Fruit fly (Drosophila melanogaster) whole organism, embryonic: ENCODE data around the gene CG10116.
A peak's percentile ranks its signal among the peaks of the same experiment; 100 is the strongest.

Experiments
- ATbp ChIP-seq: fragments of 200-800 bp; sonication (Bioruptor generic); optimal IDR thresholded peaks from 2 replicates; lab custom pipeline; 2017; ENCODE audit warnings: missing biosample characterization, mild to moderate bottlenecking, missing genetic modification characterization, missing genetic modification reagents
- Abd-B ChIP-seq: fragments of 200-800 bp; sonication (Bioruptor generic); optimal IDR thresholded peaks from 2 replicates; lab custom pipeline; 2018; ENCODE audit warnings: missing biosample characterization, mild to moderate bottlenecking, missing genetic modification characterization, moderate library complexity
- CG10565 ChIP-seq: fragments of 200-800 bp; sonication (Bioruptor generic); optimal IDR thresholded peaks from 3 replicates; lab custom pipeline; 2016; ENCODE audit warnings: missing biosample characterization, mild to moderate bottlenecking, missing genetic modification characterization
- CG10654 ChIP-seq: fragments of 200-800 bp; sonication (Bioruptor generic); optimal IDR thresholded peaks from 2 replicates; lab custom pipeline; 2016; ENCODE audit warnings: missing biosample characterization, missing genetic modification characterization
- CG11695 ChIP-seq: fragments of 200-800 bp; sonication (Bioruptor generic); IDR thresholded peaks from 3 replicates; pipeline ENCODE4 v1.3.6; 2022; ENCODE audit warnings: missing biosample characterization, missing genetic modification characterization
- CG12219 ChIP-seq: fragments of 200-800 bp; sonication (Bioruptor generic); optimal IDR thresholded peaks from 3 replicates; lab custom pipeline; 2018; ENCODE audit warnings: missing biosample characterization, mild to moderate bottlenecking, missing genetic modification characterization
- CG12744 ChIP-seq: fragments of 200-800 bp; sonication (Bioruptor generic); optimal IDR thresholded peaks from 2 replicates; lab custom pipeline; 2016; ENCODE audit warnings: missing biosample characterization, missing genetic modification characterization
- CG14441 ChIP-seq: fragments of 200-800 bp; sonication (Bioruptor generic); IDR thresholded peaks from 2 replicates; pipeline ENCODE4 v1.3.6; 2022; ENCODE audit warnings: missing biosample characterization, missing genetic modification characterization
- CG14667 ChIP-seq: fragments of 200-800 bp; sonication (Bioruptor generic); IDR thresholded peaks from 2 replicates; pipeline ENCODE4 v1.3.6; 2022; ENCODE audit warnings: missing biosample characterization, missing genetic modification characterization
- CG15696 ChIP-seq: fragments of 200-800 bp; sonication (Bioruptor generic); optimal IDR thresholded peaks from 2 replicates; lab custom pipeline; 2019; ENCODE audit warnings: missing biosample characterization, mild to moderate bottlenecking, missing genetic modification characterization, moderate library complexity
- CG16815 ChIP-seq: fragments of 200-800 bp; sonication (Bioruptor generic); optimal IDR thresholded peaks from 3 replicates; lab custom pipeline; 2017; ENCODE audit warnings: missing biosample characterization, mild to moderate bottlenecking, missing genetic modification characterization
- CG17186 ChIP-seq: fragments of 200-800 bp; sonication (Bioruptor generic); optimal IDR thresholded peaks from 3 replicates; lab custom pipeline; 2017; ENCODE audit warnings: missing biosample characterization, missing genetic modification reagents, missing genetic modification characterization
- CG17361 ChIP-seq: fragments of 200-800 bp; sonication (Bioruptor generic); IDR thresholded peaks from 3 replicates; pipeline ENCODE4 v1.3.6; 2022; ENCODE audit warnings: missing biosample characterization, missing genetic modification characterization
- CG17568 ChIP-seq: fragments of 200-800 bp; sonication (Bioruptor generic); optimal IDR thresholded peaks from 2 replicates; lab custom pipeline; 2018; ENCODE audit warnings: missing biosample characterization, mild to moderate bottlenecking, missing genetic modification characterization, moderate library complexity
- CG18764 ChIP-seq: fragments of 200-800 bp; sonication (Bioruptor generic); optimal IDR thresholded peaks from 3 replicates; lab custom pipeline; 2016; ENCODE audit warnings: missing biosample characterization, missing genetic modification characterization
- CG2889 ChIP-seq: fragments of 200-800 bp; sonication (Bioruptor generic); IDR thresholded peaks from 3 replicates; pipeline ENCODE4 v1.3.6; 2022; ENCODE audit warnings: missing biosample characterization, missing genetic modification characterization
- CG31224 ChIP-seq: fragments of 200-800 bp; sonication (Bioruptor generic); IDR thresholded peaks from 2 replicates; pipeline ENCODE4 v1.3.6; 2022; ENCODE audit warnings: missing biosample characterization, missing genetic modification characterization
- CG34224 ChIP-seq: fragments of 200-800 bp; sonication (Bioruptor generic); IDR thresholded peaks from 3 replicates; pipeline ENCODE4 v1.3.6; 2022; ENCODE audit warnings: missing biosample characterization, missing genetic modification characterization; ENCODE audit not compliant: partially characterized antibody
- CG5180 ChIP-seq: fragments of 200-800 bp; sonication (Bioruptor generic); optimal IDR thresholded peaks from 3 replicates; lab custom pipeline; 2017; ENCODE audit warnings: missing biosample characterization, missing genetic modification characterization, mild to moderate bottlenecking, moderate library complexity, missing genetic modification reagents
- CG6254 ChIP-seq: fragments of 200-800 bp; sonication (Bioruptor generic); optimal IDR thresholded peaks from 3 replicates; lab custom pipeline; 2017; ENCODE audit warnings: mild to moderate bottlenecking, missing biosample characterization, missing genetic modification reagents, missing genetic modification characterization
- CG6683 ChIP-seq: fragments of 200-800 bp; sonication (Bioruptor generic); optimal IDR thresholded peaks from 2 replicates; lab custom pipeline; 2017; ENCODE audit warnings: missing biosample characterization, mild to moderate bottlenecking, missing genetic modification characterization, missing genetic modification reagents
- CG7372 ChIP-seq: fragments of 200-800 bp; sonication (Bioruptor generic); IDR thresholded peaks from 2 replicates; pipeline ENCODE4 v1.3.6; 2022; ENCODE audit warnings: missing biosample characterization, missing genetic modification characterization
- CG7839 ChIP-seq: fragments of 200-800 bp; sonication (Bioruptor generic); optimal IDR thresholded peaks from 3 replicates; lab custom pipeline; 2018; ENCODE audit warnings: missing biosample characterization, mild to moderate bottlenecking, missing genetic modification characterization, moderate library complexity
- CG7987 ChIP-seq: fragments of 200-800 bp; sonication (Bioruptor generic); optimal IDR thresholded peaks from 2 replicates; lab custom pipeline; 2018; ENCODE audit warnings: missing biosample characterization, mild to moderate bottlenecking, missing genetic modification characterization, moderate library complexity
- CG8388 ChIP-seq: fragments of 200-800 bp; sonication (Bioruptor generic); optimal IDR thresholded peaks from 2 replicates; lab custom pipeline; 2019; ENCODE audit warnings: missing biosample characterization, mild to moderate bottlenecking, missing genetic modification characterization, moderate library complexity
- CG9797 ChIP-seq: fragments of 200-800 bp; sonication (Bioruptor generic); optimal IDR thresholded peaks from 3 replicates; lab custom pipeline; 2018; ENCODE audit warnings: missing biosample characterization, mild to moderate bottlenecking, missing genetic modification characterization
- Camta ChIP-seq: fragments of 200-800 bp; sonication (Bioruptor generic); optimal IDR thresholded peaks from 2 replicates; lab custom pipeline; 2016; ENCODE audit warnings: missing biosample characterization, missing genetic modification characterization
- CoRest ChIP-seq: fragments of 200-800 bp; sonication (Bioruptor generic); optimal IDR thresholded peaks from 3 replicates; lab custom pipeline; 2018; ENCODE audit warnings: missing biosample characterization, mild to moderate bottlenecking, missing genetic modification characterization, moderate library complexity
- E2f1 ChIP-seq: fragments of 200-800 bp; sonication (Bioruptor generic); IDR thresholded peaks from 2 replicates; pipeline ENCODE4 v1.3.6; 2022; ENCODE audit warnings: missing biosample characterization, missing genetic modification characterization
- Fer1 ChIP-seq: fragments of 200-800 bp; sonication (Bioruptor generic); optimal IDR thresholded peaks from 2 replicates; lab custom pipeline; 2017; ENCODE audit warnings: missing biosample characterization, mild to moderate bottlenecking, missing genetic modification characterization
- Gsc ChIP-seq: fragments of 200-800 bp; sonication (Bioruptor generic); IDR thresholded peaks from 2 replicates; pipeline ENCODE4 v1.3.6; 2022; ENCODE audit warnings: missing biosample characterization, missing genetic modification characterization
- Kr ChIP-seq: fragments of 200-800 bp; sonication (Bioruptor generic); optimal IDR thresholded peaks from 2 replicates; lab custom pipeline; 2017; ENCODE audit warnings: missing biosample characterization, mild to moderate bottlenecking, missing genetic modification characterization
- MBD-R2 ChIP-seq: fragments of 200-800 bp; sonication (Bioruptor generic); IDR thresholded peaks from 2 replicates; pipeline ENCODE4 v1.3.6; 2022; ENCODE audit warnings: missing biosample characterization, missing genetic modification characterization
- Stat92E ChIP-seq, 3 experiments: fragments of >200 bp in 2 of 3; fragments of 200-800 bp in 1 of 3; sonication (Bioruptor generic) in 1 of 3; optimal IDR thresholded peaks; 2 replicates each; lab custom pipeline; 2017 to 2019; ENCODE audit warnings: missing biosample characterization in 3 of 3, missing genetic modification characterization in 3 of 3, mild to moderate bottlenecking in 1 of 3, moderate library complexity in 1 of 3
- ato ChIP-seq: fragments of 200-800 bp; sonication (Bioruptor generic); IDR thresholded peaks from 2 replicates; pipeline ENCODE4 v1.3.6; 2022; ENCODE audit warnings: missing biosample characterization, missing genetic modification characterization; ENCODE audit not compliant: partially characterized antibody
- cas ChIP-seq: fragments of 200-800 bp; sonication (Bioruptor generic); IDR thresholded peaks from 2 replicates; pipeline ENCODE4 v1.3.6; 2022; ENCODE audit warnings: missing biosample characterization, missing genetic modification characterization
- gcm2 ChIP-seq: fragments of 200-800 bp; sonication (Bioruptor generic); optimal IDR thresholded peaks from 2 replicates; lab custom pipeline; 2016; ENCODE audit warnings: missing biosample characterization, missing genetic modification characterization
- gfzf ChIP-seq: fragments of 200-800 bp; sonication (Bioruptor generic); optimal IDR thresholded peaks from 2 replicates; lab custom pipeline; 2016; ENCODE audit warnings: missing biosample characterization, mild to moderate bottlenecking, missing genetic modification characterization, moderate library complexity
- grau ChIP-seq: fragments of 200-800 bp; optimal IDR thresholded peaks from 3 replicates; lab custom pipeline; 2019; ENCODE audit warnings: missing biosample characterization, mild to moderate bottlenecking, missing genetic modification characterization, moderate library complexity
- kah ChIP-seq: fragments of 200-800 bp; sonication (Bioruptor generic); optimal IDR thresholded peaks from 2 replicates; lab custom pipeline; 2018; ENCODE audit warnings: missing biosample characterization, mild to moderate bottlenecking, missing genetic modification characterization
- ken ChIP-seq: fragments of 200-800 bp; sonication (Bioruptor generic); IDR thresholded peaks from 3 replicates; pipeline ENCODE4 v1.3.6; 2022; ENCODE audit warnings: missing biosample characterization, missing genetic modification characterization
- oc ChIP-seq: fragments of 200-800 bp; sonication (Bioruptor generic); optimal IDR thresholded peaks from 2 replicates; lab custom pipeline; 2018; ENCODE audit warnings: missing biosample characterization, mild to moderate bottlenecking, missing genetic modification characterization, moderate library complexity
- odd ChIP-seq: fragments of 200-800 bp; sonication (Bioruptor generic); optimal IDR thresholded peaks from 2 replicates; lab custom pipeline; 2017; ENCODE audit warnings: missing biosample characterization, mild to moderate bottlenecking, missing genetic modification characterization
- sens-2 ChIP-seq: fragments of 200-800 bp; sonication (Bioruptor generic); IDR thresholded peaks from 2 replicates; pipeline ENCODE4 v1.3.6; 2022; ENCODE audit warnings: missing biosample characterization, missing genetic modification characterization
- seq ChIP-seq: fragments of 200-800 bp; sonication (Bioruptor generic); IDR thresholded peaks from 2 replicates; pipeline ENCODE4 v1.3.6; 2022; ENCODE audit warnings: missing biosample characterization, missing genetic modification characterization
- so ChIP-seq: fragments of 200-800 bp; sonication (Bioruptor generic); IDR thresholded peaks from 3 replicates; pipeline ENCODE4 v1.3.6; 2022; ENCODE audit warnings: missing biosample characterization, missing genetic modification characterization
- stc ChIP-seq: fragments of 200-800 bp; sonication (Bioruptor generic); IDR thresholded peaks from 2 replicates; pipeline ENCODE4 v1.3.6; 2022; ENCODE audit warnings: missing biosample characterization, missing genetic modification characterization
- toy ChIP-seq: fragments of 200-800 bp; sonication (Bioruptor generic); IDR thresholded peaks from 2 replicates; pipeline ENCODE4 v1.3.6; 2022; ENCODE audit warnings: missing biosample characterization, missing genetic modification characterization
- tx ChIP-seq: fragments of 200-800 bp; sonication (Bioruptor generic); optimal IDR thresholded peaks from 2 replicates; lab custom pipeline; 2016; ENCODE audit warnings: missing biosample characterization, missing genetic modification characterization

Gene CG10116

DNA sequence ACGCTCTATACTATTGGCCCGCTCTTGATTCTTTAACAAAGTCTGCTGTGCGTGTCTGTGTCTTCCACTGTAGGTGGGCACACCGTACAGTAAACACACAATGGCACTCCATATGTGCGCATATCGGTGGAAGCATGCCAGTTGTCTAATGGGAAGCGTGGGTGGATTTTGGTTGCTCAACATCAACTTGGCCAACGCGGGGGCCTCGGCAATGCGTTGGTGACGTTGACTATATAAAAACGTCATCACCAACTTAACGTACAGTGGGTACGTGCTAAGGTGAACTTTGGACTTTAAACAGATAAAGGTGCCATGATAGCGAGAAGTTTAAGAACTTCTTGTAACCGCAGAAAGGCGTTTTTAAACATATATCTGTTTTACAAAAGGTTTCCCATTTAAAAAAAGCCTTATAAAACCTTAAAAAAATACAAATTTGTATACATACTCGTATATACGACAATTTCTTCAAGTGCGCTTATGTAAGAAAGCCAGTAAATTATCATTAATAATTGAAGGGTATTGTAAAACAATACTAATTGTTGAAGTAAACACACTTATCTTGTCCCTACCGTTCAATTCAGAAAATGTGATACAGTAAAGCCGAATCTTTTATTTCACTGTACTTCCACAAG lies 22.7 kb upstream of the CG10116 start (continued):
- TF ChIP-seq CG2889 (GFP tag; lab: Robert Waterston, UW) (0 out of 3 replicates have a peak, but pooled peaks have one; percentile 12), CG6683 (GFP tag; lab: Kevin White, UChicago) (no peak), CG17568 (GFP tag; lab: Kevin White, UChicago) (no peak), CG7987 (GFP tag; lab: Kevin White, UChicago) (no peak), CG8388 (GFP tag; lab: Kevin White, UChicago) (no peak), CG9797 (no peak), CG10565 (GFP tag; lab: Kevin White, UChicago) (no peak), CG11695 (GFP tag; lab: Robert Waterston, UW) (peak; percentile 51; the same call in 1 of the 3 replicates), odd (GFP tag; lab: Kevin White, UChicago) (peak; percentile 21), Camta (GFP tag; lab: Kevin White, UChicago) (peak; percentile 15), oc (tag; lab: Kevin White, UChicago) (no peak), E2f1 (GFP tag; lab: Robert Waterston, UW) (peak; percentile 39; the same call in 1 of the 2 replicates), CG7372 (GFP tag; lab: Robert Waterston, UW) (no peak), sens-2 (GFP tag; lab: Robert Waterston, UW) (no peak), gcm2 (GFP tag; lab: Kevin White, UChicago) (no peak), CG31224 (0 out of 2 replicates have a peak, but pooled peaks have one; percentile 41), tx (GFP tag; lab: Kevin White, UChicago) (no peak), cas (GFP tag; lab: Robert Waterston, UW) (no peak), ato (GFP tag; lab: Robert Waterston, UW) (peak; percentile 33; the same call in 1 of the 2 replicates), Fer1 (GFP tag; lab: Kevin White, UChicago) (peak; percentile 8), CoRest (tag; lab: Kevin White, UChicago) (peak; percentile 67), kah (GFP tag; lab: Kevin White, UChicago) (no peak), stc (GFP tag; lab: Robert Waterston, UW) (no peak), CG17186 (GFP tag; lab: Kevin White, UChicago) (no peak), Kr (GFP tag; lab: Kevin White, UChicago) (no peak), grau (tag; lab: Kevin White, UChicago) (peak; percentile 92), CG12744 (GFP tag; lab: Kevin White, UChicago) (no peak), Abd-B (GFP tag; lab: Kevin White, UChicago) (no peak), CG12219 (GFP tag; lab: Kevin White, UChicago) (peak; percentile 31), CG15696 (tag; lab: Kevin White, UChicago) (no peak), ATbp (no peak), toy (GFP tag; lab: Robert Waterston, UW) (no peak), CG34224 (GFP tag; lab: Robert Waterston, UW) (no peak), CG14441 (GFP tag; lab: Robert Waterston, UW) (peak; percentile 56), CG16815 (GFP tag; lab: Kevin White, UChicago) (peak; percentile 18), CG5180 (GFP tag; lab: Kevin White, UChicago) (peak; percentile 44), seq (peak; percentile 13; the same call in 1 of the 2 replicates), CG14667 (no peak), CG18764 (GFP tag; lab: Kevin White, UChicago) (peak; percentile 13), Gsc (GFP tag; lab: Robert Waterston, UW) (no peak), gfzf (GFP tag; lab: Kevin White, UChicago) (no peak), CG17361 (GFP tag; lab: Robert Waterston, UW) (peak; percentile 67; the same call in 2 of the 3 replicates), so (0 out of 3 replicates have a peak, but pooled peaks have one; percentile 56), Stat92E (GFP tag; optimal IDR thresholded peaks at IDR 0.05; lab: Kevin White, UChicago) (no peak), CG10654 (GFP tag; lab: Kevin White, UChicago) (peak; percentile 46), CG6254 (peak; percentile 17), CG7839 (peak; percentile 67), ken (GFP tag; lab: Robert Waterston, UW) (no peak), MBD-R2 (GFP tag; lab: Robert Waterston, UW) (no peak)
